Worm (Caenorhabditis elegans): ENCODE results near the gene gphr-1.

- TF ChIP-seq unc-62 (GFP tag; optimal IDR thresholded peaks at IDR 0.05 in 1 of 2) = peak in 1 of 2 experiments; percentile 8
- no peak for TF ChIP-seq unc-62 (tag; optimal IDR thresholded peaks at IDR 0.05)
- no peak for TF ChIP-seq pha-4 (GFP tag; IDR thresholded peaks at IDR 0.05)
- no peak for TF ChIP-seq pha-4 (tag; optimal IDR thresholded peaks at IDR 0.05)
- TF ChIP-seq aha-1 (tag) = no peak
- TF ChIP-seq mdl-1 (tag; optimal IDR thresholded peaks at IDR 0.05) = no peak
- no peak for TF ChIP-seq lin-15B (tag; optimal IDR thresholded peaks at IDR 0.05)
- no peak for TF ChIP-seq unc-39 (tag; optimal IDR thresholded peaks at IDR 0.05)
- no peak for TF ChIP-seq tra-1 (GFP tag; IDR thresholded peaks at IDR 0.05)
- no peak for TF ChIP-seq nhr-25 (tag; optimal IDR thresholded peaks at IDR 0.05; ENCODE audit: borderline replicate concordance, insufficient read depth)
These were observed 4.4 kb downstream of the gphr-1 start for ce11 chrIII:12223208-12223607.
